Fruit fly (Drosophila melanogaster) whole organism, prepupa: ENCODE measurements around the gene bdwf.

Source experiments
- CG1621 ChIP-seq: fragments of 200-800 bp; sonication (Bioruptor generic); optimal IDR thresholded peaks from 3 replicates; lab custom pipeline; 2018; ENCODE audit warnings: missing biosample characterization, mild to moderate bottlenecking, missing genetic modification characterization
- CG16779 ChIP-seq: fragments of 200-800 bp; sonication (Bioruptor generic); optimal IDR thresholded peaks from 3 replicates; lab custom pipeline; 2017; ENCODE audit warnings: missing biosample characterization, mild to moderate bottlenecking, missing genetic modification characterization
- CG3032 ChIP-seq: fragments of 200-800 bp; optimal IDR thresholded peaks from 2 replicates; lab custom pipeline; 2019; ENCODE audit warnings: missing biosample characterization, mild to moderate bottlenecking, missing genetic modification characterization, moderate library complexity
- CG32006 ChIP-seq: fragments of 200-800 bp; sonication (Bioruptor generic); optimal IDR thresholded peaks from 3 replicates; lab custom pipeline; 2017; ENCODE audit warnings: missing biosample characterization, mild to moderate bottlenecking, missing genetic modification characterization
- CG34406 ChIP-seq: fragments of 200-800 bp; sonication (Bioruptor generic); optimal IDR thresholded peaks from 3 replicates; lab custom pipeline; 2016; ENCODE audit warnings: missing biosample characterization, missing genetic modification characterization
- CG3919 ChIP-seq: fragments of 200-800 bp; sonication (Bioruptor generic); optimal IDR thresholded peaks from 3 replicates; lab custom pipeline; 2016; ENCODE audit warnings: missing biosample characterization, missing genetic modification characterization
- CG4318 ChIP-seq: fragments of 200-800 bp; sonication (Bioruptor generic); optimal IDR thresholded peaks from 3 replicates; lab custom pipeline; 2017; ENCODE audit warnings: missing biosample characterization, mild to moderate bottlenecking, missing genetic modification characterization
- CG6163 ChIP-seq: fragments of 200-800 bp; sonication (Bioruptor generic); IDR thresholded peaks from 3 replicates; pipeline ENCODE4 v1.3.6; 2022; ENCODE audit warnings: missing biosample characterization, missing genetic modification characterization
- CG6792 ChIP-seq: fragments of 200-800 bp; sonication (Bioruptor generic); optimal IDR thresholded peaks from 3 replicates; lab custom pipeline; 2016; ENCODE audit warnings: missing biosample characterization, missing genetic modification characterization
- CG6808 ChIP-seq: fragments of 200-800 bp; sonication (Bioruptor generic); optimal IDR thresholded peaks from 3 replicates; lab custom pipeline; 2017; ENCODE audit warnings: missing biosample characterization, missing genetic modification characterization, mild to moderate bottlenecking, moderate library complexity, missing genetic modification reagents
- CG6854 ChIP-seq: fragments of 200-800 bp; sonication (Bioruptor generic); optimal IDR thresholded peaks from 2 replicates; lab custom pipeline; 2017; ENCODE audit warnings: missing biosample characterization, mild to moderate bottlenecking, missing genetic modification characterization
- CG7368 ChIP-seq: fragments of 200-800 bp; sonication (Bioruptor generic); optimal IDR thresholded peaks from 3 replicates; lab custom pipeline; 2016; ENCODE audit warnings: missing biosample characterization, missing genetic modification characterization
- CG8319 ChIP-seq: fragments of 200-800 bp; sonication (Bioruptor generic); optimal IDR thresholded peaks from 3 replicates; lab custom pipeline; 2016; ENCODE audit warnings: missing biosample characterization, missing genetic modification characterization
- Eip78C ChIP-seq: fragments of 200-800 bp; sonication (Bioruptor generic); peaks from one replicate; lab custom pipeline; 2016; ENCODE audit warnings: missing biosample characterization, missing genetic modification characterization
- Ets21C ChIP-seq: fragments of 200-800 bp; sonication (Bioruptor generic); optimal IDR thresholded peaks from 3 replicates; lab custom pipeline; 2016; ENCODE audit warnings: missing biosample characterization, missing genetic modification characterization
- Gug ChIP-seq: fragments of 200-800 bp; sonication (Bioruptor generic); IDR thresholded peaks from 2 replicates; pipeline ENCODE4 v1.3.6; 2022; ENCODE audit warnings: missing biosample characterization, missing genetic modification characterization
- Hr38 ChIP-seq: sonication (Bioruptor generic); optimal IDR thresholded peaks from 2 replicates; lab custom pipeline; 2016; ENCODE audit warnings: missing biosample characterization, missing genetic modification characterization
- Hr39 ChIP-seq: fragments of 200-800 bp; sonication (Bioruptor generic); optimal IDR thresholded peaks from 2 replicates; lab custom pipeline; 2016; ENCODE audit warnings: missing biosample characterization, missing genetic modification characterization
- Hr4 ChIP-seq: fragments of 200-800 bp; sonication (Bioruptor generic); optimal IDR thresholded peaks from 3 replicates; lab custom pipeline; 2016; ENCODE audit warnings: missing biosample characterization, missing genetic modification characterization
- Lpt ChIP-seq: fragments of 200-800 bp; sonication (Bioruptor generic); optimal IDR thresholded peaks from 3 replicates; lab custom pipeline; 2016; ENCODE audit warnings: missing biosample characterization, missing genetic modification characterization
- Met ChIP-seq: fragments of 200-800 bp; sonication (Bioruptor generic); optimal IDR thresholded peaks from 3 replicates; lab custom pipeline; 2016; ENCODE audit warnings: missing biosample characterization, missing genetic modification characterization
- Sox14 ChIP-seq: fragments of 200-800 bp; sonication (Bioruptor generic); optimal IDR thresholded peaks from 3 replicates; lab custom pipeline; 2016; ENCODE audit warnings: missing biosample characterization, missing genetic modification characterization
- Sox15 ChIP-seq: fragments of 200-800 bp; sonication (Bioruptor generic); optimal IDR thresholded peaks from 3 replicates; lab custom pipeline; 2016; ENCODE audit warnings: missing biosample characterization, missing genetic modification characterization
- dsx ChIP-seq: fragments of 200-800 bp; optimal IDR thresholded peaks from 3 replicates; lab custom pipeline; 2019; ENCODE audit warnings: missing biosample characterization, mild to moderate bottlenecking, missing genetic modification characterization, moderate library complexity; ENCODE audit not compliant: poor library complexity, severe bottlenecking
- eg ChIP-seq: fragments of 200-800 bp; sonication (Bioruptor generic); IDR thresholded peaks from 3 replicates; pipeline ENCODE4 v1.3.6; 2022; ENCODE audit warnings: missing biosample characterization, missing genetic modification characterization
- esn ChIP-seq: fragments of 200-800 bp; sonication (Bioruptor generic); optimal IDR thresholded peaks from 2 replicates; lab custom pipeline; 2016; ENCODE audit warnings: missing biosample characterization, mild to moderate bottlenecking, missing genetic modification characterization, moderate library complexity
- fd59A ChIP-seq: fragments of 200-800 bp; sonication (Bioruptor generic); optimal IDR thresholded peaks from 2 replicates; lab custom pipeline; 2017; ENCODE audit warnings: missing biosample characterization, mild to moderate bottlenecking, missing genetic modification characterization, missing genetic modification reagents
- fkh ChIP-seq: fragments of 200-800 bp; sonication (Bioruptor generic); optimal IDR thresholded peaks from 3 replicates; lab custom pipeline; 2017; ENCODE audit warnings: missing biosample characterization, mild to moderate bottlenecking, missing genetic modification characterization, moderate library complexity
- lz ChIP-seq: fragments of 200-800 bp; sonication (Bioruptor generic); optimal IDR thresholded peaks from 3 replicates; lab custom pipeline; 2016; ENCODE audit warnings: missing biosample characterization, missing genetic modification characterization
- ss ChIP-seq, 2 experiments: fragments of 200-800 bp; sonication (Bioruptor generic); optimal IDR thresholded peaks; 2 replicates in 1 of 2; 3 replicates in 1 of 2; lab custom pipeline; 2017 to 2018; ENCODE audit warnings: mild to moderate bottlenecking in 2 of 2, missing biosample characterization in 2 of 2, missing genetic modification characterization in 2 of 2, moderate library complexity in 1 of 2
- svp ChIP-seq: fragments of 200-800 bp; sonication (Bioruptor generic); peaks from one replicate; lab custom pipeline; 2016; ENCODE audit warnings: missing biosample characterization, missing genetic modification characterization

Gene bdwf

dm6 chr3R:17065018-17065784 is 22.3 kb upstream of the bdwf start (continued):
- peak; percentile 79 for TF ChIP-seq CG1621
- peak; percentile 99 for TF ChIP-seq svp (GFP tag; lab: Kevin White, UChicago)
- peak; percentile 94 for TF ChIP-seq CG3919 (GFP tag; lab: Kevin White, UChicago)
- peak; percentile 90 for TF ChIP-seq Sox15
- peak; percentile 73 for TF ChIP-seq CG16779 (tag; lab: Kevin White, UChicago)
- TF ChIP-seq CG7368 (GFP tag; lab: Kevin White, UChicago), result peak; percentile 90
- no peak for TF ChIP-seq Hr38 (GFP tag; lab: Kevin White, UChicago)
- peak; percentile 94 for TF ChIP-seq Ets21C (GFP tag; lab: Kevin White, UChicago)
- peak; percentile 97 for TF ChIP-seq Hr4 (GFP tag; lab: Kevin White, UChicago)
- peak; percentile 91 for TF ChIP-seq eg (GFP tag; lab: Robert Waterston, UW)
- TF ChIP-seq, all 60 proteins: peak for 59

dm6 chr3R:17063763-17064162 is 20.8 kb upstream of the bdwf start:
- no peak for TF ChIP-seq ss (GFP tag; optimal IDR thresholded peaks at IDR 0.05; lab: Kevin White, UChicago)
- no peak for TF ChIP-seq Hr39 (GFP tag; lab: Kevin White, UChicago)
- TF ChIP-seq CG3032, result no peak
- TF ChIP-seq CG8319, result no peak
- TF ChIP-seq eg (GFP tag; lab: Robert Waterston, UW), result 0 out of 3 replicates have a peak, but pooled peaks have one; percentile 29
- TF ChIP-seq Met, result no peak
- peak; percentile 35 for TF ChIP-seq fkh (GFP tag; lab: Kevin White, UChicago)
- no peak for TF ChIP-seq esn

- TF ChIP-seq lz (no peak), CG6808 (GFP tag; lab: Kevin White, UChicago) (no peak), Eip78C (GFP tag; lab: Kevin White, UChicago) (no peak), dsx (GFP tag; lab: Kevin White, UChicago) (no peak)
These were observed 19.8 kb upstream of the bdwf start for dm6 chr3R:17062705-17063104.

- TF ChIP-seq CG1621 (peak; percentile 18), Sox14 (GFP tag; lab: Kevin White, UChicago) (no peak), eg (GFP tag; lab: Robert Waterston, UW) (0 out of 3 replicates have a peak, but pooled peaks have one; percentile 18), Hr39 (GFP tag; lab: Kevin White, UChicago) (no peak), lz (no peak), Eip78C (GFP tag; lab: Kevin White, UChicago) (no peak), ss (GFP tag; optimal IDR thresholded peaks at IDR 0.05; lab: Kevin White, UChicago) (peak in 1 of 2 experiments; percentile 74), CG4318 (GFP tag; lab: Kevin White, UChicago) (no peak), CG6163 (peak; percentile 46; the same call in 2 of the 3 replicates), Lpt (peak; percentile 26), CG6808 (GFP tag; lab: Kevin White, UChicago) (peak; percentile 41), CG8319 (no peak), fkh (GFP tag; lab: Kevin White, UChicago) (no peak), Gug (GFP tag; lab: Robert Waterston, UW) (no peak), CG32006 (GFP tag; lab: Kevin White, UChicago) (peak; percentile 1), CG34406 (GFP tag; lab: Kevin White, UChicago) (no peak), fd59A (no peak), CG6792 (GFP tag; lab: Kevin White, UChicago) (no peak), CG3032 (no peak), Hr38 (GFP tag; lab: Kevin White, UChicago) (no peak), CG6854 (peak; percentile 64)
- TF ChIP-seq, all 60 proteins: peak for 8
These were observed 18.9 kb upstream of the bdwf start for dm6 chr3R:17061736-17062371.
